Worm (Caenorhabditis elegans) whole organism, L4 larva: ENCODE data around the gene str-86.

Source experiments
- T20F7.1 ChIP-seq: fragments of 200-800 bp; sonication (Bioruptor generic); optimal IDR thresholded peaks from 2 replicates; lab custom pipeline; 2018; ENCODE audit warnings: mild to moderate bottlenecking, missing genetic modification characterization, missing compliant biosample characterization
- lir-3 ChIP-seq: sonication (generic microtip); optimal IDR thresholded peaks from 2 replicates; lab custom pipeline; 2016; ENCODE audit warnings: mild to moderate bottlenecking, missing genetic modification characterization, missing compliant biosample characterization

DNA sequence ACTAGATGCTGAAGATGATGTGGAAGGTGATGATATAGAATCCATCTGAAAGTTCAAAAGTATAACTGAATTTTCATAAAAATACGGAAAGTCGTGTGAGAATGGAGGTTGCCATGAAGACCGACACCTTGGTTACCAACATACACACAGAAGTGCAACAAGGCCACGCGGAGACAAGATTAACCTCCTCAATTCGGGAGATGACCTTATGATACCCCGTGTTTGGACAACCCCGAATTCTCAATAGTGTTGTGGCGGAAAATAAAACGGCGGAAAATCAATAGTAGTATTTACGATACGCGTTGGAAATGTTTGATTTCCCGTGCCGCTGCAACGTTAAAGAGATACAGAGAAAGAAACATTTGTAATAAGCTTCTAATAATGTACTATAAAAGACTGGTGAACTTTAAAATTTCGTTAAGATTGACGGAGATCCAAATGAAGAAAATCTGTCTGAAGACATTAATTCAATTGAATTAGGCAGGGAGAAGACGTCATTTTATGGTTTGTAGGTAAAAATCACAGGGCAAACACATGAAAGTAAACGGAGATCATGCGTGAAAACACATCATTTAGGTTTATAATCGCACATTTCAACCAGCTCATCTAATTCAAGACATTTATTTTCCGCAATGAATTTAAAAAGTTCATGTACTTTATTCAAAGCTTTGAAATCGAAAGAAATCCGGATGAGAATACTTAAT, 19.3 kb downstream of the str-86 start, which contains the start of gene nhr-44:
- no peak for TF ChIP-seq T20F7.1 (GFP tag; lab: Kevin White, UChicago)
- TF ChIP-seq lir-3 = no peak
